Worm (Caenorhabditis elegans) whole organism, L2 larva: ENCODE data around the gene F36D3.14.

Experiments used
- aly-2 ChIP-seq: fragments of 150-350 bp; optimal IDR thresholded peaks from 2 replicates; lab custom pipeline; 2014; ENCODE audit warnings: missing biosample characterization, missing genetic modification characterization
- ama-1 ChIP-seq: fragments of 150-350 bp; optimal IDR thresholded peaks from 2 replicates; lab custom pipeline; 2018; ENCODE audit warnings: inconsistent platforms
- ceh-82 ChIP-seq: fragments of 150-350 bp; optimal IDR thresholded peaks from 2 replicates; lab custom pipeline; 2014; ENCODE audit warnings: missing biosample characterization, missing genetic modification characterization
- nhr-12 ChIP-seq: fragments of 150-350 bp; optimal IDR thresholded peaks from 2 replicates; lab custom pipeline; 2014; ENCODE audit warnings: missing biosample characterization, missing genetic modification characterization
- nhr-237 ChIP-seq: fragments of 150-350 bp; optimal IDR thresholded peaks from 2 replicates; lab custom pipeline; 2014; ENCODE audit warnings: missing biosample characterization, missing genetic modification characterization

DNA sequence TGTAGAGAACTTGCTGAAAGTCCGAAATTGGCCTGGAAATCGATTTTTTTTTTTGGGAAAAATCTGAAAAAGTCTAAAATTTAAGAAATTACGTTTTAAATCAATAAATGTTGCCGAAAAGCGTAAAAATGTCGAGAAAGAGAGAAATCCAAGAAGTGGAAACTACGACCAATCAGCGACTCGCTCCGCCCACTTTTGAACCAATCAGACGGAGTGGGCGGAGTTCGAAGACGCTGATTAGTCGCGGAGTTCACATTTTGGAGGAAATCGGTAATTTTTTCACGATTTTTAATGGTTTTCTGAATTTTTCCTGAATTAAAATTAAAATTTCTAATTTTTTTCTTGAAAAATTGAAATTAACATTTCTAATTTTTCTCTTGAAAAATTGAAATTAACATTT lies 36.6 kb upstream of the F36D3.14 start:
- TF ChIP-seq nhr-12 (no peak), ama-1 (lab: Kevin White, UChicago) (no peak), ceh-82 (tag; lab: Kevin White, UChicago) (no peak), aly-2 (tag; lab: Kevin White, UChicago) (no peak), nhr-237 (tag; lab: Kevin White, UChicago) (no peak)
